Fruit fly (Drosophila melanogaster) whole organism, pupa: Measurements from ENCODE around the gene qless.

ENCODE experiments used
- CG10348 ChIP-seq: fragments of 200-800 bp; sonication (Bioruptor generic); IDR thresholded peaks from 2 replicates; pipeline ENCODE4 v1.3.6; 2022; ENCODE audit warnings: missing biosample characterization, missing genetic modification characterization
- CG12605 ChIP-seq: fragments of 200-800 bp; sonication (Bioruptor generic); IDR thresholded peaks from 2 replicates; pipeline ENCODE4 v1.3.6; 2022; ENCODE audit warnings: missing biosample characterization, missing genetic modification characterization
- CG13204 ChIP-seq: fragments of 200-800 bp; sonication (Bioruptor generic); optimal IDR thresholded peaks from 2 replicates; lab custom pipeline; 2018; ENCODE audit warnings: missing biosample characterization, mild to moderate bottlenecking, missing genetic modification characterization, moderate library complexity
- CG14655 ChIP-seq: fragments of 200-800 bp; sonication (Bioruptor generic); optimal IDR thresholded peaks from 3 replicates; lab custom pipeline; 2017; ENCODE audit warnings: mild to moderate bottlenecking, missing biosample characterization, missing genetic modification reagents, missing genetic modification characterization
- CG32121 ChIP-seq: fragments of 200-800 bp; sonication (Bioruptor generic); IDR thresholded peaks from 2 replicates; pipeline ENCODE4 v1.3.6; 2022; ENCODE audit warnings: missing biosample characterization, missing genetic modification characterization
- CG8301 ChIP-seq: fragments of 200-800 bp; sonication (Bioruptor generic); optimal IDR thresholded peaks from 2 replicates; lab custom pipeline; 2018; ENCODE audit warnings: missing biosample characterization, mild to moderate bottlenecking, missing genetic modification characterization
- CG9948 ChIP-seq: fragments of 200-800 bp; sonication (Bioruptor generic); optimal IDR thresholded peaks from 2 replicates; lab custom pipeline; 2018; ENCODE audit warnings: missing biosample characterization, mild to moderate bottlenecking, missing genetic modification characterization, moderate library complexity
- D1 ChIP-seq: fragments of 200-800 bp; sonication (Bioruptor generic); optimal IDR thresholded peaks from 2 replicates; lab custom pipeline; 2018; ENCODE audit warnings: missing biosample characterization, mild to moderate bottlenecking, missing genetic modification characterization, moderate library complexity
- EcR ChIP-seq: fragments of 200-800 bp; sonication (Bioruptor generic); optimal IDR thresholded peaks from 3 replicates; lab custom pipeline; 2019; ENCODE audit warnings: missing biosample characterization, missing genetic modification characterization, mild to moderate bottlenecking, moderate library complexity, missing genetic modification reagents
- Ets98B ChIP-seq: fragments of 200-800 bp; sonication (Bioruptor generic); IDR thresholded peaks from 2 replicates; pipeline ENCODE4 v1.3.6; 2022; ENCODE audit warnings: missing biosample characterization, missing genetic modification characterization
- Pif1A ChIP-seq: fragments of 200-800 bp; sonication (Bioruptor generic); optimal IDR thresholded peaks from 3 replicates; lab custom pipeline; 2016; ENCODE audit warnings: missing biosample characterization, missing genetic modification characterization
- Pif1B ChIP-seq: fragments of 200-800 bp; sonication (Bioruptor generic); optimal IDR thresholded peaks from 3 replicates; lab custom pipeline; 2016; ENCODE audit warnings: missing biosample characterization, missing genetic modification characterization
- Snoo ChIP-seq: fragments of 200-800 bp; sonication (Bioruptor generic); optimal IDR thresholded peaks from 3 replicates; lab custom pipeline; 2017; ENCODE audit warnings: missing biosample characterization, mild to moderate bottlenecking, missing genetic modification characterization, inconsistent platforms
- rn ChIP-seq: fragments of 200-800 bp; sonication (Bioruptor generic); IDR thresholded peaks from 2 replicates; pipeline ENCODE4 v1.3.6; 2022; ENCODE audit warnings: missing biosample characterization, missing genetic modification characterization

dm6 chr3R:31240023-31240422 lies 12.4 kb downstream of the qless start:
- no peak for TF ChIP-seq Snoo (tag; lab: Kevin White, UChicago)
- no peak for TF ChIP-seq CG14655 (GFP tag; lab: Kevin White, UChicago)
- TF ChIP-seq Ets98B = no peak
- TF ChIP-seq CG10348 (GFP tag; lab: Robert Waterston, UW) = no peak
- no peak for TF ChIP-seq Pif1A (GFP tag; lab: Kevin White, UChicago)
- no peak for TF ChIP-seq CG13204
- TF ChIP-seq CG9948 (tag; lab: Kevin White, UChicago) = no peak
- no peak for TF ChIP-seq EcR (GFP tag; lab: Kevin White, UChicago)
- TF ChIP-seq D1 (tag; lab: Kevin White, UChicago) = no peak
- no peak for TF ChIP-seq CG8301 (tag; lab: Kevin White, UChicago)
- no peak for TF ChIP-seq CG32121
- no peak for TF ChIP-seq rn (GFP tag; lab: Robert Waterston, UW)
- no peak for TF ChIP-seq CG12605 (GFP tag; lab: Robert Waterston, UW)
- TF ChIP-seq Pif1B (GFP tag; lab: Kevin White, UChicago) = no peak
